Worm (Caenorhabditis elegans) whole organism, mixed stage, embryonic: ENCODE data around the gene srh-149.
"Not testable (repeated sequence)": the region's sequence is repeated elsewhere in the genome, so short reads cannot be mapped to it uniquely, and the experiment has no call there.

Experiments
- M03D4.4 ChIP-seq: sonication (generic microtip); optimal IDR thresholded peaks from 2 replicates; lab custom pipeline; 2017; ENCODE audit warnings: mild to moderate bottlenecking, missing genetic modification characterization, missing compliant biosample characterization
- bed-3 ChIP-seq: fragments of 200-800 bp; sonication (Bioruptor generic); optimal IDR thresholded peaks from 3 replicates; lab custom pipeline; 2018; ENCODE audit warnings: mild to moderate bottlenecking, missing genetic modification characterization, moderate library complexity, missing compliant biosample characterization
- blmp-1 ChIP-seq: fragments of 150-350 bp; optimal IDR thresholded peaks from 2 replicates; lab custom pipeline; 2014; ENCODE audit warnings: missing biosample characterization, missing genetic modification characterization
- ceh-39 ChIP-seq: fragments of 150-350 bp; optimal IDR thresholded peaks from 2 replicates; lab custom pipeline; 2014; ENCODE audit warnings: missing biosample characterization, missing genetic modification characterization
- ceh-43 ChIP-seq: fragments of 200-800 bp; sonication (Bioruptor generic); optimal IDR thresholded peaks from 2 replicates; lab custom pipeline; 2018; ENCODE audit warnings: mild to moderate bottlenecking, missing genetic modification characterization, moderate library complexity, missing compliant biosample characterization
- ceh-83 ChIP-seq: fragments of 200-800 bp; sonication (Bioruptor generic); optimal IDR thresholded peaks from 2 replicates; lab custom pipeline; 2018; ENCODE audit warnings: mild to moderate bottlenecking, missing genetic modification characterization, missing compliant biosample characterization
- ces-1 ChIP-seq: fragments of 150-350 bp; optimal IDR thresholded peaks from 2 replicates; lab custom pipeline; 2014; ENCODE audit warnings: missing biosample characterization, missing genetic modification reagents, missing genetic modification characterization
- cnd-1 ChIP-seq: fragments of 200-800 bp; sonication (Bioruptor generic); optimal IDR thresholded peaks from 2 replicates; lab custom pipeline; 2018; ENCODE audit warnings: mild to moderate bottlenecking, missing genetic modification characterization, missing compliant biosample characterization
- drap-1 ChIP-seq: fragments of 200-800 bp; sonication (Bioruptor generic); optimal IDR thresholded peaks from 3 replicates; lab custom pipeline; 2018; ENCODE audit warnings: mild to moderate bottlenecking, missing genetic modification characterization, missing compliant biosample characterization
- elt-1 ChIP-seq: sonication (generic microtip); optimal IDR thresholded peaks from 2 replicates; lab custom pipeline; 2017; ENCODE audit warnings: missing genetic modification characterization, mild to moderate bottlenecking, missing compliant biosample characterization, antibody characterized with exemption, moderate library complexity, borderline replicate concordance; ENCODE audit not compliant: insufficient read depth
- elt-3 ChIP-seq: fragments of 150-350 bp; optimal IDR thresholded peaks from 2 replicates; lab custom pipeline; 2014; ENCODE audit warnings: missing biosample characterization, missing genetic modification characterization
- ham-2 ChIP-seq: fragments of 200-800 bp; sonication (Bioruptor generic); optimal IDR thresholded peaks from 2 replicates; lab custom pipeline; 2018; ENCODE audit warnings: mild to moderate bottlenecking, missing genetic modification characterization, missing compliant biosample characterization
- hlh-1 ChIP-seq: fragments of 150-350 bp; optimal IDR thresholded peaks from 2 replicates; lab custom pipeline; 2014; ENCODE audit warnings: missing biosample characterization, missing genetic modification reagents, missing genetic modification characterization
- lin-13 ChIP-seq: fragments of 150-350 bp; optimal IDR thresholded peaks from 2 replicates; lab custom pipeline; 2014; ENCODE audit warnings: missing biosample characterization, missing genetic modification characterization
- lin-32 ChIP-seq: fragments of 200-800 bp; sonication (Bioruptor generic); optimal IDR thresholded peaks from 2 replicates; lab custom pipeline; 2018; ENCODE audit warnings: mild to moderate bottlenecking, missing genetic modification characterization, missing compliant biosample characterization
- lsy-2 ChIP-seq: fragments of 150-350 bp; optimal IDR thresholded peaks from 2 replicates; lab custom pipeline; 2014; ENCODE audit warnings: missing biosample characterization, missing genetic modification characterization
- mab-5 ChIP-seq: fragments of 150-350 bp; optimal IDR thresholded peaks from 2 replicates; lab custom pipeline; 2014; ENCODE audit warnings: missing biosample characterization, missing genetic modification characterization
- mep-1 ChIP-seq: fragments of 150-350 bp; optimal IDR thresholded peaks from 2 replicates; lab custom pipeline; 2017; ENCODE audit warnings: missing biosample characterization, missing genetic modification reagents, missing genetic modification characterization, inconsistent platforms
- mls-2 ChIP-seq: sonication (generic microtip); optimal IDR thresholded peaks from 2 replicates; lab custom pipeline; 2016; ENCODE audit warnings: mild to moderate bottlenecking, missing genetic modification characterization, moderate library complexity, missing compliant biosample characterization
- nhr-2 ChIP-seq: fragments of 150-350 bp; optimal IDR thresholded peaks from 2 replicates; lab custom pipeline; 2014; ENCODE audit warnings: missing biosample characterization, missing genetic modification characterization
- nhr-237 ChIP-seq: fragments of 150-350 bp; optimal IDR thresholded peaks from 2 replicates; lab custom pipeline; 2014; ENCODE audit warnings: missing biosample characterization, missing genetic modification characterization
- nhr-28 ChIP-seq: fragments of 150-350 bp; optimal IDR thresholded peaks from 2 replicates; lab custom pipeline; 2014; ENCODE audit warnings: missing biosample characterization, missing genetic modification characterization
- nhr-76 ChIP-seq: sonication (generic microtip); optimal IDR thresholded peaks from 2 replicates; lab custom pipeline; 2017; ENCODE audit warnings: missing biosample characterization, missing genetic modification characterization
- sem-2 ChIP-seq: fragments of 200-800 bp; sonication (Bioruptor generic); optimal IDR thresholded peaks from 2 replicates; lab custom pipeline; 2018; ENCODE audit warnings: mild to moderate bottlenecking, missing genetic modification characterization, missing compliant biosample characterization
- sptf-1 ChIP-seq: sonication (generic microtip); optimal IDR thresholded peaks from 2 replicates; lab custom pipeline; 2017; ENCODE audit warnings: mild to moderate bottlenecking, missing genetic modification characterization, moderate library complexity, missing compliant biosample characterization
- tbx-8 ChIP-seq: fragments of 200-800 bp; sonication (Bioruptor generic); optimal IDR thresholded peaks from 2 replicates; lab custom pipeline; 2018; ENCODE audit warnings: mild to moderate bottlenecking, missing genetic modification characterization, moderate library complexity, missing compliant biosample characterization
- unc-39 ChIP-seq: fragments of 150-350 bp; optimal IDR thresholded peaks from 2 replicates; lab custom pipeline; 2014; ENCODE audit warnings: missing biosample characterization, missing genetic modification characterization
- zip-8 ChIP-seq: fragments of 150-350 bp; optimal IDR thresholded peaks from 2 replicates; lab custom pipeline; 2014; ENCODE audit warnings: missing biosample characterization, missing genetic modification characterization
- ztf-11 ChIP-seq: fragments of 150-350 bp; optimal IDR thresholded peaks from 2 replicates; lab custom pipeline; 2014; ENCODE audit warnings: missing biosample characterization, missing genetic modification characterization

Gene srh-149

ce11 chrV:15824866-15825265, 16.1 kb downstream of the srh-149 start, which contains the start of gene srbc-50:
srbc-50 (minus strand) TSS chrV:15824966.
- TF ChIP-seq cnd-1 (tag; lab: Kevin White, UChicago): no peak

DNA sequence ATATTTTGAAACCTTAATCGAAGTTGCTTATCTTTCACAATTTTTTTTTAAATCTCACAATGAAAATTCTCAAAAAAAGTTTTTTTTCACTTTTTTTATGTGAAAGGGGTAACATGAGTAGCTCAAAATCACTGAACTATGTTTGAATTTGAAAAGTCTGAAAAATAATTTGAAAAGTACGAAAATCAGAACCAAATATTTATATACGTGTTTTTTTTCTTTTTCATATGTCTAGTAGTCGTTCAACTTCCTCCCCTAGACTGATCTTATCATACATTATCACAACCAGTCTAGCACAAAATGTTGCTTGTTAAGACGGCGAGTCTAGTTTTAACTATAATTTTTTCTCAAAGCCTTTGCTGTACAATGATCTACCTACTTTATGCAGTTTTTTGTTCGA, 19.6 kb downstream of the srh-149 start, which contains the start of gene srbc-49:
srbc-49 (plus strand) TSS at position 301 of the 400 bp plus-strand sequence.
- TF ChIP-seq mab-5 (tag; lab: Kevin White, UChicago): no peak
- TF ChIP-seq lin-32 (GFP tag; lab: Kevin White, UChicago): no peak
- no peak for TF ChIP-seq mep-1 (tag; lab: Kevin White, UChicago)
- no peak for TF ChIP-seq unc-39 (tag; lab: Kevin White, UChicago)
- no peak for TF ChIP-seq blmp-1 (tag; lab: Kevin White, UChicago)
- no peak for TF ChIP-seq ceh-39 (tag; lab: Kevin White, UChicago)
- no peak for TF ChIP-seq lin-13
- TF ChIP-seq M03D4.4 (tag; lab: Kevin White, UChicago): no peak
- TF ChIP-seq drap-1: no peak
- TF ChIP-seq ztf-11 (tag; lab: Kevin White, UChicago): no peak
- no peak for TF ChIP-seq lsy-2
- TF ChIP-seq sem-2: no peak
- TF ChIP-seq nhr-237 (tag; lab: Kevin White, UChicago): no peak
- TF ChIP-seq ceh-43 (GFP tag; lab: Kevin White, UChicago): no peak
- no peak for TF ChIP-seq nhr-2
- no peak for TF ChIP-seq bed-3 (GFP tag; lab: Kevin White, UChicago)
- no peak for TF ChIP-seq nhr-76 (tag; lab: Kevin White, UChicago)
- no peak for TF ChIP-seq ham-2 (GFP tag; lab: Kevin White, UChicago)

DNA sequence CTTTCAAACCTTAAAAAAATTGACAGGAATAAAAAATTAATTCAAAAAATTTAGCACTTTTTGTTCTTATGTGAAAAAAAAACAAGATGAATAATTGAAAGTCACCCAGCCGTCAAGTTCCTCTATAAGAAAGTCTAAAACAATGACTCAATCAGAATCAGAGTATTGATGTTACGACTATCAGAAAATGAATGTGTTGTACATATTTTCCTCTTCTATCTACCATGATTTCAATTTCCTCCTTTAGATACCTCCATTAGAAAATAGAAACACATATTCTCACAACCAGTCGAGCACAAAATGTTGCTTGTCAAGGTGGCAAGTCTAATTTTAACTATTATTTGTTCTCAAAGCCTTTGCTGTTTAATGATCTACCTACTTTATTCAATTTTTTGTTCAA, 21.0 kb downstream of the srh-149 start, which contains the start of gene srbc-48:
srbc-48 (plus strand) TSS at position 301 of the 400 bp plus-strand sequence.
- TF ChIP-seq lin-13 (no peak), mls-2 (tag; lab: Kevin White, UChicago) (no peak), sem-2 (no peak), ztf-11 (tag; lab: Kevin White, UChicago) (no peak), nhr-28 (tag; lab: Kevin White, UChicago) (no peak), tbx-8 (no peak), hlh-1 (tag; lab: Kevin White, UChicago) (no peak), ham-2 (GFP tag; lab: Kevin White, UChicago) (no peak), ceh-39 (tag; lab: Kevin White, UChicago) (no peak), mab-5 (tag; lab: Kevin White, UChicago) (no peak), nhr-76 (tag; lab: Kevin White, UChicago) (no peak), elt-3 (no peak), zip-8 (tag; lab: Kevin White, UChicago) (no peak), ceh-83 (no peak), lin-32 (GFP tag; lab: Kevin White, UChicago) (no peak), M03D4.4 (tag; lab: Kevin White, UChicago) (no peak)

DNA sequence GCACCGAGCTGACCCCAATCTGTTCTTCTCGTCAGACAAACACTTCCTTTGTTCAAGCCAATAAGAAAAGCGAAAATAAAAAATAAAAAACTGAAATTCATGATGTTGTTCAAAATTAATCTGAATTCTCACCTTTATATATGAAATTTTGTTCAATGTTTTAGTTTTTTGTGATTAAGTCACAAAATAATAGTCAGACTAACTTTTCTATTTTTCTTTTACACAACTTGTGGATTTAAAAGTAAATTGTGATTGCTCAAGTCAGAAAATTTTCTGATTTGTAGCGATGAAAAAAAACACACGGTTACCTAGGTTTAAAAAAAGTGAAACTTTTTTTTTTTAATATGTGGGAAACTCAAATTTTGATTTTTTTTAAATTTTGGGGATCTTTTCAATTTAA, 23.2 kb downstream of the srh-149 start, which contains the start of gene abf-3:
abf-3 (minus strand) TSS at position 101 of the 400 bp plus-strand sequence.
- no peak for TF ChIP-seq zip-8 (tag; lab: Kevin White, UChicago)
- no peak for TF ChIP-seq hlh-1 (tag; lab: Kevin White, UChicago)
- TF ChIP-seq ces-1: no peak
- TF ChIP-seq nhr-28 (tag; lab: Kevin White, UChicago): no peak
- no peak for TF ChIP-seq nhr-237 (tag; lab: Kevin White, UChicago)
- no peak for TF ChIP-seq sptf-1 (tag; lab: Kevin White, UChicago)
- no peak for TF ChIP-seq elt-1 (tag; lab: Kevin White, UChicago)
- no peak for TF ChIP-seq M03D4.4 (tag; lab: Kevin White, UChicago)

DNA sequence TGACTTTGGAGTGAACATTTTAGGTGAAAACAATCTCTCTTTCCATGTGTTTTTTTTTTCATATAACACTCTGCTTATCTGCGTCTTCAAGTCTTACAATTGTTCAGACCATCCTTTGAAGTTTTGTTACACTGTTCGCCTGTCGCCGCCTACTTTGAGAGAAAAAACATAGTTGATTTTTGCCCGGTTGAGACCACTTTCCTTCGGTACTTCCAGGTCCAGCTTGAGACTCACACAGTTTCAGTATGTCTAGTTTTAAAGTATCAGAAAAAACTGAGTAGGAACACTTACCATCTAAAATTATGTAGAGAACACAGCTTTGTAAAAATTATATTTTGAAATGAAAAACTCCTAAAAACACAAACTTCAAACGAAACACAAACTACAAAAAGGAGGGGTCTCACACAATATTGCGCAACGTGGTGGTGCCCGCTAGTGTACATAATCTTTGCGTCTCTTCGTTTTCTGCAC, 25.0 kb downstream of the srh-149 start, which contains the start of the genes fbxa-69 and F54B8.4:
fbxa-69 (minus strand) TSS at position 10 of the 471 bp plus-strand sequence.
F54B8.4 (plus strand) TSS at position 421 of the 471 bp plus-strand sequence.
- TF ChIP-seq nhr-237 (tag; lab: Kevin White, UChicago) (no peak), zip-8 (tag; lab: Kevin White, UChicago) (peak; percentile 19)

DNA sequence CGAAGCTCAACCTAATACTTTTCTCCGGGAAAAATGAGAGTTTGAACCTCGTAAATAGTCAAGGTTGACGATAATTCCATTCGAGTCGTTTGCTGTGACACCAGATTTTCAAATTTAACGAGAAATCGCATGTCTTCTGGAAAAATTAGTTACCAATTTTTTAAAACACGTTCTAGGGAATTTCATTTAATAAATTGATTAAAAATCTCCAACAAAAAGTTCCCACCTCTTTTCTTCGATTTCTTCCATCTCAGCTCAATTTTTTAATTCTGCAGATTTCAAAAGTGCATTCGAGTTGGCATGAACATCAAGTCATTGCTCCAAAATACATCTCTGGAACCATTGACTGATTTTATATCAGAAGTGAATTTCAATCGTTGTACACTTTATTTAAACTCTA, 29.0 kb downstream of the srh-149 start, which contains the start of gene nhr-282:
nhr-282 (plus strand) TSS at position 301 of the 400 bp plus-strand sequence.
- TF ChIP-seq mls-2, mab-5, sptf-1 (tag; lab: Kevin White, UChicago): not testable (repeated sequence)
